Fruit fly (Drosophila melanogaster) S2 (cell line): Measurements from ENCODE around the gene CG7706.

Experiments
- CG8478 ChIP-seq: fragments of >200 bp; optimal IDR thresholded peaks from 2 replicates; lab custom pipeline; 2018
- CTCF ChIP-seq, 2 experiments: fragments of >200 bp; optimal IDR thresholded peaks; 2 replicates each; lab custom pipeline; 2018

The CG7706 gene

dm6 chr3R:18677500-18677940 is at the start of gene CG7706, which contains the start of gene dind:
Gene CG7706, plus strand, starts transcription at chr3R:18677818.
Gene dind, minus strand, starts transcription at chr3R:18677539.
- TF ChIP-seq CTCF (optimal IDR thresholded peaks at IDR 0.05; lab: Kevin White, UChicago) = no peak
- TF ChIP-seq CG8478 (lab: Kevin White, UChicago) = no peak

- no peak for TF ChIP-seq CG8478 (lab: Kevin White, UChicago)
- no peak for TF ChIP-seq CTCF (optimal IDR thresholded peaks at IDR 0.05; lab: Kevin White, UChicago)
These were observed 49.3 kb upstream of the CG7706 start for dm6 chr3R:18628311-18628811.

dm6 chr3R:18633099-18633498 is 44.5 kb upstream of the CG7706 start:
- TF ChIP-seq CTCF (optimal IDR thresholded peaks at IDR 0.05; lab: Kevin White, UChicago) (no peak), CG8478 (lab: Kevin White, UChicago) (no peak)

- no peak for TF ChIP-seq CTCF (optimal IDR thresholded peaks at IDR 0.05; lab: Kevin White, UChicago)
- no peak for TF ChIP-seq CG8478 (lab: Kevin White, UChicago)
These were observed 38.0 kb upstream of the CG7706 start for dm6 chr3R:18639662-18640061.

dm6 chr3R:18641242-18641757 is 36.3 kb upstream of the CG7706 start, which contains the start of gene CG14301:
Gene CG14301, minus strand, starts transcription at chr3R:18641457.
- no peak for TF ChIP-seq CG8478 (lab: Kevin White, UChicago)

- no peak for TF ChIP-seq CTCF (optimal IDR thresholded peaks at IDR 0.05; lab: Kevin White, UChicago)
- TF ChIP-seq CG8478 (lab: Kevin White, UChicago) = no peak
These were observed 34.0 kb upstream of the CG7706 start for dm6 chr3R:18643646-18644045.

dm6 chr3R:18658380-18658944 is 19.2 kb upstream of the CG7706 start:
- TF ChIP-seq CG8478 (lab: Kevin White, UChicago) (no peak), CTCF (optimal IDR thresholded peaks at IDR 0.05; lab: Kevin White, UChicago) (no peak)

- TF ChIP-seq CG8478 (lab: Kevin White, UChicago) (no peak), CTCF (optimal IDR thresholded peaks at IDR 0.05; lab: Kevin White, UChicago) (no peak)
These were observed 18.5 kb upstream of the CG7706 start, which contains the start of the genes CG31224 and CstF64 for dm6 chr3R:18658945-18659642. Gene CG31224, minus strand, starts transcription at chr3R:18659309. Gene CstF64, plus strand, starts transcription at chr3R:18659618.

- TF ChIP-seq CTCF (optimal IDR thresholded peaks at IDR 0.05; lab: Kevin White, UChicago) = peak in 1 of 2 experiments; percentile 18
- TF ChIP-seq CG8478 (lab: Kevin White, UChicago) = no peak
These were observed 14.1 kb upstream of the CG7706 start, which contains the start of the genes Cpsf73 and Gos28 for dm6 chr3R:18663525-18663924. Gene Cpsf73, minus strand, starts transcription at chr3R:18663552. Gene Gos28, plus strand, starts transcription at chr3R:18663738.

dm6 chr3R:18665061-18665460 is 12.6 kb upstream of the CG7706 start, which contains the start of gene CG31231:
Gene CG31231, plus strand, starts transcription at chr3R:18665361.
- TF ChIP-seq CTCF (optimal IDR thresholded peaks at IDR 0.05; lab: Kevin White, UChicago) (no peak), CG8478 (lab: Kevin White, UChicago) (no peak)

- no peak for TF ChIP-seq CG8478 (lab: Kevin White, UChicago)
- no peak for TF ChIP-seq CTCF (optimal IDR thresholded peaks at IDR 0.05; lab: Kevin White, UChicago)
These were observed 9.9 kb upstream of the CG7706 start, which contains the start of gene CG31229 for dm6 chr3R:18667659-18668248. Gene CG31229, plus strand, starts transcription at chr3R:18667852.

- TF ChIP-seq CG8478 (lab: Kevin White, UChicago) = no peak
- no peak for TF ChIP-seq CTCF (optimal IDR thresholded peaks at IDR 0.05; lab: Kevin White, UChicago)
These were observed 8.5 kb upstream of the CG7706 start, which contains the start of gene CG7702 for dm6 chr3R:18669152-18669551. Gene CG7702, plus strand, starts transcription at chr3R:18669390.

dm6 chr3R:18669812-18670211 is 7.8 kb upstream of the CG7706 start:
- TF ChIP-seq CTCF (optimal IDR thresholded peaks at IDR 0.05; lab: Kevin White, UChicago) = no peak
- TF ChIP-seq CG8478 (lab: Kevin White, UChicago) = no peak

dm6 chr3R:18670441-18671111 is 7.0 kb upstream of the CG7706 start:
- no peak for TF ChIP-seq CG8478 (lab: Kevin White, UChicago)
- TF ChIP-seq CTCF (optimal IDR thresholded peaks at IDR 0.05; lab: Kevin White, UChicago) = no peak
